Worm (Caenorhabditis elegans) whole organism, L4 larva: Measurements from ENCODE around the gene acr-21.
A peak's percentile ranks its signal among the peaks of the same experiment; 100 is the strongest.

Experiments used
- F44E2.7 ChIP-seq: fragments of 200-800 bp; sonication (Bioruptor generic); IDR thresholded peaks from 2 replicates; pipeline ENCODE4 v2.1.2; 2022; ENCODE audit warnings: missing genetic modification characterization, missing compliant biosample characterization
- T26A8.4 ChIP-seq: fragments of 200-800 bp; sonication (Bioruptor generic); IDR thresholded peaks from 2 replicates; pipeline ENCODE4 v1.3.6; 2022; ENCODE audit warnings: missing genetic modification characterization, missing compliant biosample characterization
- Y48G9A.11 ChIP-seq: fragments of 200-800 bp; sonication (Bioruptor generic); IDR thresholded peaks from 2 replicates; pipeline ENCODE4 v1.3.6; 2022; ENCODE audit warnings: missing genetic modification reagents, missing genetic modification characterization, missing compliant biosample characterization
- Y5F2A.4 ChIP-seq: fragments of 200-800 bp; sonication (Bioruptor generic); optimal IDR thresholded peaks from 2 replicates; lab custom pipeline; 2018; ENCODE audit warnings: mild to moderate bottlenecking, missing genetic modification characterization, missing compliant biosample characterization
- aha-1 ChIP-seq: fragments of 150-350 bp; peaks from one replicate; lab custom pipeline; 2014; ENCODE audit warnings: missing biosample characterization, missing genetic modification characterization
- arid-1 ChIP-seq: fragments of 200-800 bp; sonication (Bioruptor generic); conservative IDR thresholded peaks from 2 replicates; pipeline ENCODE4 v1.3.6; 2022; ENCODE audit warnings: missing genetic modification reagents, missing genetic modification characterization, missing compliant biosample characterization
- ceh-82 ChIP-seq: sonication (generic microtip); optimal IDR thresholded peaks from 2 replicates; lab custom pipeline; 2017; ENCODE audit warnings: missing biosample characterization, missing genetic modification characterization
- cey-2 ChIP-seq: sonication (generic microtip); optimal IDR thresholded peaks from 3 replicates; lab custom pipeline; 2017; ENCODE audit warnings: missing genetic modification characterization, mild to moderate bottlenecking, missing compliant biosample characterization, antibody characterized with exemption, borderline replicate concordance; ENCODE audit not compliant: insufficient read depth
- ctbp-1 ChIP-seq: fragments of 200-800 bp; sonication (Bioruptor generic); IDR thresholded peaks from 2 replicates; pipeline ENCODE4 v1.3.6; 2022; ENCODE audit warnings: missing genetic modification reagents, missing genetic modification characterization, missing compliant biosample characterization
- daf-16 ChIP-seq, 3 experiments: sonication (generic microtip); optimal IDR thresholded peaks; 2 replicates each; lab custom pipeline; 2016 to 2017; ENCODE audit warnings: missing genetic modification characterization in 3 of 3, missing genetic modification reagents in 3 of 3, mild to moderate bottlenecking in 2 of 3, missing compliant biosample characterization in 2 of 3, missing biosample characterization in 1 of 3, moderate library complexity in 1 of 3
- daf-19 ChIP-seq: fragments of 200-800 bp; sonication (Bioruptor generic); conservative IDR thresholded peaks from 2 replicates; pipeline ENCODE4 v1.3.6; 2022; ENCODE audit warnings: missing genetic modification characterization, missing compliant biosample characterization
- dmd-8 ChIP-seq: fragments of 200-800 bp; sonication (Bioruptor generic); IDR thresholded peaks from 2 replicates; pipeline ENCODE4 v1.3.6; 2022; ENCODE audit warnings: missing genetic modification characterization, missing compliant biosample characterization
- dpl-1 ChIP-seq: fragments of 150-350 bp; optimal IDR thresholded peaks from 2 replicates; lab custom pipeline; 2014; ENCODE audit warnings: missing biosample characterization, missing genetic modification reagents, missing genetic modification characterization
- fkh-10 ChIP-seq: fragments of 150-350 bp; optimal IDR thresholded peaks from 2 replicates; lab custom pipeline; 2014; ENCODE audit warnings: missing biosample characterization, missing genetic modification reagents, missing genetic modification characterization
- hif-1 ChIP-seq, 2 experiments: sonication (generic microtip); optimal IDR thresholded peaks; 2 replicates each; lab custom pipeline; 2016 to 2017; ENCODE audit warnings: missing compliant biosample characterization in 2 of 2, missing genetic modification characterization in 2 of 2, missing genetic modification reagents in 2 of 2, missing genotype in 2 of 2, mild to moderate bottlenecking in 1 of 2
- hlh-11 ChIP-seq: fragments of 200-800 bp; sonication (Bioruptor generic); optimal IDR thresholded peaks from 2 replicates; lab custom pipeline; 2018; ENCODE audit warnings: mild to moderate bottlenecking, missing genetic modification characterization, missing compliant biosample characterization
- hmg-1.1 ChIP-seq: fragments of 200-800 bp; sonication (Bioruptor generic); IDR thresholded peaks from 2 replicates; pipeline ENCODE4 v1.3.6; 2022; ENCODE audit warnings: missing genetic modification reagents, missing genetic modification characterization, missing compliant biosample characterization
- lim-7 ChIP-seq: fragments of 200-800 bp; sonication (Bioruptor generic); IDR thresholded peaks from 2 replicates; pipeline ENCODE4 v1.3.6; 2022; ENCODE audit warnings: missing genetic modification characterization, missing compliant biosample characterization
- lin-29 ChIP-seq: fragments of 200-800 bp; sonication (Bioruptor generic); IDR thresholded peaks from 2 replicates; pipeline ENCODE4 v1.3.6; 2022; ENCODE audit warnings: missing genetic modification reagents, missing genetic modification characterization, missing compliant biosample characterization
- lin-39 ChIP-seq: fragments of 150-350 bp; optimal IDR thresholded peaks from 2 replicates; lab custom pipeline; 2014; ENCODE audit warnings: missing biosample characterization, missing genetic modification reagents, missing genetic modification characterization
- mes-2 ChIP-seq: sonication (generic microtip); optimal IDR thresholded peaks from 2 replicates; lab custom pipeline; 2016; ENCODE audit warnings: missing genotype, mild to moderate bottlenecking, missing genetic modification characterization, missing compliant biosample characterization; ENCODE audit not compliant: poor library complexity, severe bottlenecking
- mxl-3 ChIP-seq: fragments of 200-800 bp; sonication (Bioruptor generic); optimal IDR thresholded peaks from 2 replicates; lab custom pipeline; 2018; ENCODE audit warnings: mild to moderate bottlenecking, missing genetic modification characterization, missing compliant biosample characterization
- nhr-237 ChIP-seq: sonication (generic microtip); optimal IDR thresholded peaks from 2 replicates; lab custom pipeline; 2017; ENCODE audit warnings: missing biosample characterization, missing genetic modification characterization
- nhr-28 ChIP-seq: fragments of 150-350 bp; optimal IDR thresholded peaks from 2 replicates; lab custom pipeline; 2014; ENCODE audit warnings: missing biosample characterization, missing genetic modification characterization
- saeg-2 ChIP-seq: fragments of 200-800 bp; sonication (Bioruptor generic); IDR thresholded peaks from 2 replicates; pipeline ENCODE4 v1.3.6; 2022; ENCODE audit warnings: missing genetic modification reagents, missing genetic modification characterization, missing compliant biosample characterization
- tra-1 ChIP-seq: fragments of 200-800 bp; sonication (Bioruptor generic); IDR thresholded peaks from 2 replicates; pipeline ENCODE4 v1.3.6; 2022; ENCODE audit warnings: missing genetic modification reagents, missing genetic modification characterization, missing compliant biosample characterization
- unc-62 ChIP-seq, 3 experiments: fragments of 150-350 bp in 1 of 3; sonication (generic microtip); optimal IDR thresholded peaks in 2 of 3; peaks in 1 of 3; 1 replicate in 1 of 3; 2 replicates in 2 of 3; lab custom pipeline; 2014 to 2017; ENCODE audit warnings: missing biosample characterization in 3 of 3, missing genetic modification characterization in 3 of 3, missing genetic modification reagents in 3 of 3, missing genotype in 1 of 3
- vab-7 ChIP-seq: fragments of 200-800 bp; sonication (Bioruptor generic); IDR thresholded peaks from 2 replicates; pipeline ENCODE4 v1.3.6; 2022; ENCODE audit warnings: missing genetic modification reagents, missing genetic modification characterization, missing compliant biosample characterization

acr-21 gene

ce11 chrIII:6551187-6552058, 30.3 kb upstream of the acr-21 start, which contains the start of gene C09E7.7 (continued):
- TF ChIP-seq arid-1 (GFP tag; lab: Robert Waterston, UW) (peak; percentile 55; the same call in 1 of the 2 replicates), mes-2 (tag; lab: Kevin White, UChicago) (peak; percentile 84), saeg-2 (GFP tag; lab: Robert Waterston, UW) (0 out of 2 replicates have a peak, but pooled peaks have one; percentile 26), daf-19 (GFP tag; lab: Robert Waterston, UW) (0 out of 2 replicates have a peak, but pooled peaks have one; percentile 28), nhr-28 (tag; lab: Kevin White, UChicago) (peak; percentile 2)

- TF ChIP-seq ctbp-1 (GFP tag; lab: Robert Waterston, UW) (no peak), hmg-1.1 (GFP tag; lab: Robert Waterston, UW) (no peak), saeg-2 (GFP tag; lab: Robert Waterston, UW) (no peak), hif-1 (tag; optimal IDR thresholded peaks at IDR 0.05; lab: Kevin White, UChicago) (no peak), T26A8.4 (GFP tag; lab: Robert Waterston, UW) (no peak), fkh-10 (GFP tag; lab: Kevin White, UChicago) (no peak), lin-29 (GFP tag; lab: Robert Waterston, UW) (no peak)
These were observed 23.2 kb upstream of the acr-21 start, which contains the start of gene C09E7.8 for ce11 chrIII:6558487-6558886. Gene C09E7.8 (minus strand): TSS chrIII:6558587.

ce11 chrIII:6577159-6577558, 4.5 kb upstream of the acr-21 start:
- TF ChIP-seq Y5F2A.4 (GFP tag; lab: Kevin White, UChicago) (no peak), unc-62 (GFP tag; optimal IDR thresholded peaks at IDR 0.05 in 1 of 2; lab: Kevin White, UChicago) (peak in 1 of 2 experiments; percentile 55), unc-62 (tag; optimal IDR thresholded peaks at IDR 0.05; lab: Kevin White, UChicago) (no peak), mxl-3 (GFP tag; lab: Kevin White, UChicago) (no peak), lin-39 (tag; lab: Kevin White, UChicago) (no peak)

- TF ChIP-seq daf-19 (GFP tag; lab: Robert Waterston, UW) (no peak), ctbp-1 (GFP tag; lab: Robert Waterston, UW) (no peak)
- TF ChIP-seq, all 104 proteins: peak for 0
These were observed 3.2 kb upstream of the acr-21 start, which contains the start of gene F27B3.6 for ce11 chrIII:6578505-6578904. Gene F27B3.6 (minus strand): TSS chrIII:6578605.

ce11 chrIII:6579398-6579797, 2.3 kb upstream of the acr-21 start, which contains the start of gene F27B3.8:
Gene F27B3.8 (plus strand): TSS chrIII:6579698.
- TF ChIP-seq tra-1 (GFP tag; lab: Robert Waterston, UW): no peak
- no peak for TF ChIP-seq nhr-237 (tag; lab: Kevin White, UChicago)
- no peak for TF ChIP-seq dpl-1 (GFP tag; lab: Kevin White, UChicago)
- no peak for TF ChIP-seq cey-2 (tag; lab: Kevin White, UChicago)
- no peak for TF ChIP-seq aha-1 (tag; lab: Kevin White, UChicago)
- no peak for TF ChIP-seq ceh-82 (tag; lab: Kevin White, UChicago)
- no peak for TF ChIP-seq hlh-11 (tag; lab: Kevin White, UChicago)
- no peak for TF ChIP-seq daf-16 (GFP tag; optimal IDR thresholded peaks at IDR 0.05; lab: Kevin White, UChicago)
- no peak for TF ChIP-seq daf-16 (tag; optimal IDR thresholded peaks at IDR 0.05; lab: Kevin White, UChicago)
- TF ChIP-seq F44E2.7 (GFP tag; lab: Robert Waterston, UW): no peak
- no peak for TF ChIP-seq vab-7 (GFP tag; lab: Robert Waterston, UW)
- TF ChIP-seq dmd-8 (GFP tag; lab: Robert Waterston, UW): no peak
- TF ChIP-seq lim-7 (GFP tag; lab: Robert Waterston, UW): no peak
- no peak for TF ChIP-seq Y48G9A.11 (GFP tag; lab: Robert Waterston, UW)
